Worm (Caenorhabditis elegans): ENCODE measurements around the gene ZK6.8.

DNA sequence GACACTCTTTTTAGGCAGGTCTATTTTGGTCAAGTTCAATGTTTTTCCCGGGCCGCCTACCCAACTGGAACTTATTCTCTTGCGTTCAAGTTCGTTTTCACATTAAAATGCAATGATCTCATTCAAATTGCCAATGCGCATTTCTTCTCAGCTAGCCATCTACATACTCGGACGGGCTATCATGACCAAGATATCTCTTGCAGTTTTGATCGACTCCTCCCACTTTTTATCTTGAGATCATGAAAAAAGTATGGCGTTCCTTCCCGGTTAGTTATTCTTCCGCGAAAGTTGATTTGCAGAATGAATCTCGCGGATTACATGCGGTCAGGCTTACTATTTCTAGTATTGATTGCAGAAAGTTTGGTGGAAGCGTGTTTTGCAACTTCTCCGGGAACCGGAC is 52.2 kb downstream of the ZK6.8 start, which contains the start of gene B0554.2:
- no peak for TF ChIP-seq nhr-76 (tag; optimal IDR thresholded peaks at IDR 0.05)
- no peak for TF ChIP-seq lin-32 (GFP tag; optimal IDR thresholded peaks at IDR 0.05)
- no peak for TF ChIP-seq elt-3 (tag; optimal IDR thresholded peaks at IDR 0.05)
- TF ChIP-seq lin-13 (tag; optimal IDR thresholded peaks at IDR 0.05) = no peak
- TF ChIP-seq sptf-1 (tag; optimal IDR thresholded peaks at IDR 0.05) = no peak
